Fruit fly (Drosophila melanogaster) Kc167 (cell line): ENCODE data around the gene SMC3.

ENCODE experiments used
- Sin3A ChIP-seq: fragments of >200 bp; optimal IDR thresholded peaks from 2 replicates; lab custom pipeline; 2018; ENCODE audit warnings: missing external identifiers
- psq ChIP-seq: fragments of >200 bp; optimal IDR thresholded peaks from 2 replicates; lab custom pipeline; 2017; ENCODE audit warnings: missing external identifiers
- ttk ChIP-seq: sonication (Bioruptor generic); optimal IDR thresholded peaks from 2 replicates; lab custom pipeline; 2017; ENCODE audit warnings: missing external identifiers

dm6 chrX:16574114-16574513 is 19.1 kb downstream of the SMC3 start:
- no peak for TF ChIP-seq Sin3A (lab: Kevin White, UChicago)
- TF ChIP-seq ttk (lab: Kevin White, UChicago) = no peak
- no peak for TF ChIP-seq psq
